Worm (Caenorhabditis elegans) whole organism, young adult: ENCODE data around the gene ZC317.6.

Experiments
- F49E8.2 ChIP-seq: sonication (generic microtip); optimal IDR thresholded peaks from 3 replicates; lab custom pipeline; 2017; ENCODE audit warnings: missing genetic modification characterization, mild to moderate bottlenecking, missing compliant biosample characterization, antibody characterized with exemption, moderate library complexity; ENCODE audit not compliant: insufficient read depth
- F52B5.7 ChIP-seq: sonication (generic microtip); optimal IDR thresholded peaks from 2 replicates; lab custom pipeline; 2016; ENCODE audit warnings: mild to moderate bottlenecking, missing genetic modification characterization, missing compliant biosample characterization
- efl-1 ChIP-seq: fragments of 150-350 bp; optimal IDR thresholded peaks from 2 replicates; lab custom pipeline; 2014; ENCODE audit warnings: missing biosample characterization, missing genetic modification reagents, missing genetic modification characterization
- lin-35 ChIP-seq, 3 experiments: fragments of 150-350 bp in 2 of 3; sonication (generic microtip) in 1 of 3; optimal IDR thresholded peaks; 2 replicates each; lab custom pipeline; 2014 to 2018; ENCODE audit warnings: missing biosample characterization in 3 of 3, missing genetic modification characterization in 3 of 3, missing genetic modification reagents in 3 of 3
- rcor-1 ChIP-seq: fragments of 200-800 bp; sonication (Bioruptor generic); IDR thresholded peaks from 2 replicates; pipeline ENCODE4 v1.3.6; 2022; ENCODE audit warnings: missing genetic modification reagents, missing genetic modification characterization, missing compliant biosample characterization
- snpc-4 ChIP-seq, 5 experiments: fragments of 150-350 bp in 1 of 5; sonication (generic microtip) in 4 of 5; optimal IDR thresholded peaks; 2 replicates each; lab custom pipeline; 2014 to 2018; ENCODE audit warnings: missing genetic modification characterization in 5 of 5, missing biosample characterization in 3 of 5, antibody characterized with exemption in 2 of 5, mild to moderate bottlenecking in 2 of 5, missing compliant biosample characterization in 2 of 5, missing genotype in 2 of 5, moderate library complexity in 2 of 5, missing genetic modification reagents in 1 of 5
- unc-62 ChIP-seq: fragments of 150-350 bp; optimal IDR thresholded peaks from 2 replicates; lab custom pipeline; 2014; ENCODE audit warnings: missing biosample characterization, missing genetic modification reagents, missing genetic modification characterization

DNA sequence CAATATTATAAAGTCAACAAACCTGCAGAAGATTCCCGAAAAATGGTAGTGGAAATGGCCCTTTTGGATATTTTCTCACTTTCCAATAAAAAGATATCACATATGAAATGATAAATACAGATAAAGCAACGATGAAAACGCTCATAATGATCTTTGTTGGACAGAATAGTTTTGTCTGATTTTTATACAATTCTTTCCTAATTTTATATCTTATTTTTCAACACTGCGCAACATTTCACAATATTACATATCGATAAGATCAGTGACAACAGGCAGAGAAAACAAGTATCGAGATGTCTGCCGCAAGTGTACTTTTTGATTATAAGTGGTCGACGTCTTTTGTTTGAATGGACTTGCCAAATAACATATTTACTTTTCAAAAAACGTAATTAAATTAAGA is 45.3 kb downstream of the ZC317.6 start, which contains the start of gene cyp-14A5:
- TF ChIP-seq F49E8.2 = no peak
- TF ChIP-seq snpc-4 (GFP tag; optimal IDR thresholded peaks at IDR 0.05; lab: Kevin White, UChicago) = no peak
- no peak for TF ChIP-seq snpc-4 (tag; optimal IDR thresholded peaks at IDR 0.05; lab: Kevin White, UChicago)
- TF ChIP-seq lin-35 (GFP tag; optimal IDR thresholded peaks at IDR 0.05; lab: Kevin White, UChicago) = no peak
- TF ChIP-seq unc-62 = no peak
- TF ChIP-seq F52B5.7 (tag; lab: Kevin White, UChicago) = no peak
- TF ChIP-seq efl-1 (GFP tag; lab: Kevin White, UChicago) = no peak
- no peak for TF ChIP-seq rcor-1 (GFP tag; lab: Robert Waterston, UW)
